Worm (Caenorhabditis elegans) whole organism, L4/young adult: ENCODE data around the gene sod-1.

Source experiments
- W03F9.2 ChIP-seq: fragments of 150-350 bp; optimal IDR thresholded peaks from 2 replicates; lab custom pipeline; 2014; ENCODE audit warnings: missing biosample characterization, missing genetic modification characterization
- dao-5 ChIP-seq: sonication (generic microtip); optimal IDR thresholded peaks from 2 replicates; lab custom pipeline; 2016; ENCODE audit warnings: missing genotype, missing genetic modification characterization, moderate library complexity, missing compliant biosample characterization

DNA sequence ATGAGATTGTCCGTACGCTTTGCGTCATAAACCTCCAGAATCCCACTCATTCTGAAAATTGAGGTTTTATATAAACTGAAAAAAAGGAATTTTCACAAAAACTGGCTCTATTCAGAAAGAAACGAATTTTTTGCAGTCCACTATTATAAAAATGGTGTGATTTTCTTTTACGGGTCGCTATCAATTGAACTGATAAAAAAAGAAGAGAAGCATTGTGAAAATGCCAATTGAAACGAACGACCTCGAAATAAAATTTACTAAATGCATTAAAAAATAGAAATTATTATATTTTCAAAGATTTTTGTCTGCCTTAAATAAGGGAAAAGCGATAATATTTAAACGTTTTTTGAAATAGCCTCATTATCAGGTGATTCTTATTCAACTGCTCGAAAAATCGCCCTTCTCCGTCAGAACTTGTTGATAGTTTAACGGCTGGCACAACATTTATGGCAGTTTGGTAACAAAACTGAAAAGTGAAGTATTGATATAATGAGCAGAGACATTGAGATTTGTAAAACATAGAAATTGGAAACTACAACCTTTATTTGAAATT lies 1.4 kb downstream of the sod-1 start, which contains the start of gene art-1:
- TF ChIP-seq dao-5 (tag; lab: Kevin White, UChicago) (no peak), W03F9.2 (tag; lab: Kevin White, UChicago) (no peak)
